Worm (Caenorhabditis elegans): ENCODE data around the gene gbh-2.

Gene gbh-2

DNA sequence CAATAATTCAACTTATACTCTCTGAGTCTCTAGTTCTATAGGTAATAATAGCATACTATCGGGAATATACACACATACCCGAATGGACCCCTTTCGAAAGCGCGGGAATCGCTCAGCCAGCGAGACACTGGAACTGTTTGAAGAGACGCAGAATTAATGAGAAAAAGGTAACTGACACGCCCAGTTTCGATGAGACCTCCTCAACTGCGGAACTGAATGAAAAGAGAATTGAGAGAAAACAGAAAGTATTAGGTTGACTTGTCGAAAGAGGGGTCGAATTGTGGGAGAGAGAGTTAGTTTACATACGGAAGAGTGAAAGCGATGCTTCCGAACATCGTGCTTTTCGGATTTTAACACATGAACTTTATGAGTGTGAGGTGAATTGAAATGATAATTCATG lies 46.3 kb downstream of the gbh-2 start:
- TF ChIP-seq klf-2 (GFP tag; conservative IDR thresholded peaks at IDR 0.05), result no peak
- TF ChIP-seq ref-1 (GFP tag; conservative IDR thresholded peaks at IDR 0.05), result no peak
- TF ChIP-seq ztf-23 (GFP tag; IDR thresholded peaks at IDR 0.05), result no peak
- TF ChIP-seq tab-1 (GFP tag; IDR thresholded peaks at IDR 0.05), result no peak
- TF ChIP-seq T22C8.4 (GFP tag; IDR thresholded peaks at IDR 0.05), result no peak
- TF ChIP-seq ztf-29 (GFP tag; IDR thresholded peaks at IDR 0.05), result no peak
- no peak for TF ChIP-seq cog-1 (tag; optimal IDR thresholded peaks at IDR 0.05)
- no peak for TF ChIP-seq med-1 (GFP tag; optimal IDR thresholded peaks at IDR 0.05; ENCODE audit: insufficient read depth)
- no peak for TF ChIP-seq flt-1 (GFP tag; IDR thresholded peaks at IDR 0.05)

DNA sequence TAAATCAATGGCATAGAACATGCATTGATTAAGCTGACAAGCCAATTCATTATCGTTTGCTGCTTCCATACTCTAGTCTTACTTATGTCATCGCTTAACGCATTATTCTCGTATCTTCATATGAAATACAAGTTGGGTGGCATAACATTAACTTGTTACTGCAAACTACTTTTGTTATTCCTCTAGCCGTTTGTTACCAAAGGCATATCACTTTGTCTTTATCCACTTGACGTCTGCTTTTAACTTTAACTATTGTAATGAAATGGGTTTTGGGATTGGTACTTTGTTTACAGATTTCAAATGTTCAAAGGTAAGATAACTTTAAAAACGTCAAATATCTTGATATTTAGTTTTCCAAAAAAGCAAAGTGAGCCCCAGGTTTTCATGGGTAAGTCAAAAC lies 50.4 kb downstream of the gbh-2 start, which contains the start of gene W01C9.2:
TSS of gene W01C9.2 (plus strand) at position 301 of the 400 bp plus-strand sequence.
- TF ChIP-seq klf-2 (GFP tag; conservative IDR thresholded peaks at IDR 0.05), result no peak
- TF ChIP-seq med-1 (GFP tag; optimal IDR thresholded peaks at IDR 0.05; ENCODE audit: insufficient read depth), result no peak
- no peak for TF ChIP-seq ztf-23 (GFP tag; IDR thresholded peaks at IDR 0.05)
- TF ChIP-seq ztf-29 (GFP tag; IDR thresholded peaks at IDR 0.05), result no peak
- TF ChIP-seq flt-1 (GFP tag; IDR thresholded peaks at IDR 0.05), result no peak
- no peak for TF ChIP-seq ref-1 (GFP tag; conservative IDR thresholded peaks at IDR 0.05)
- TF ChIP-seq T22C8.4 (GFP tag; IDR thresholded peaks at IDR 0.05), result no peak
- no peak for TF ChIP-seq tab-1 (GFP tag; IDR thresholded peaks at IDR 0.05)
- TF ChIP-seq cog-1 (tag; optimal IDR thresholded peaks at IDR 0.05), result no peak

All from whole organism, midembryonic.